Fruit fly (Drosophila melanogaster) whole organism, embryonic: ENCODE data around the gene CG33934.

Experiments
- CG10979 ChIP-seq: fragments of 200-800 bp; sonication (Bioruptor generic); optimal IDR thresholded peaks from 2 replicates; lab custom pipeline; 2018; ENCODE audit warnings: missing biosample characterization, mild to moderate bottlenecking, missing genetic modification characterization, moderate library complexity
- CG13775 ChIP-seq: fragments of 200-800 bp; sonication (Bioruptor generic); optimal IDR thresholded peaks from 3 replicates; lab custom pipeline; 2017; ENCODE audit warnings: missing biosample characterization, mild to moderate bottlenecking, missing genetic modification characterization
- CG13894 ChIP-seq: fragments of 200-800 bp; sonication (Bioruptor generic); optimal IDR thresholded peaks from 3 replicates; lab custom pipeline; 2018; ENCODE audit warnings: missing biosample characterization, mild to moderate bottlenecking, missing genetic modification characterization, moderate library complexity
- CG14860 ChIP-seq: fragments of 200-800 bp; sonication (Bioruptor generic); IDR thresholded peaks from 3 replicates; pipeline ENCODE4 v1.3.6; 2022; ENCODE audit warnings: missing biosample characterization, missing genetic modification characterization; ENCODE audit not compliant: partially characterized antibody
- CG15073 ChIP-seq: fragments of 200-800 bp; sonication (Bioruptor generic); optimal IDR thresholded peaks from 2 replicates; lab custom pipeline; 2016; ENCODE audit warnings: missing biosample characterization, missing genetic modification characterization
- CG15269 ChIP-seq: fragments of 200-800 bp; sonication (Bioruptor generic); optimal IDR thresholded peaks from 2 replicates; lab custom pipeline; 2018; ENCODE audit warnings: missing biosample characterization, mild to moderate bottlenecking, missing genetic modification characterization, moderate library complexity
- CG1647 ChIP-seq: fragments of 200-800 bp; sonication (Bioruptor generic); optimal IDR thresholded peaks from 3 replicates; lab custom pipeline; 2016; ENCODE audit warnings: missing biosample characterization, missing genetic modification characterization
- CG2199 ChIP-seq: fragments of 200-800 bp; sonication (Bioruptor generic); IDR thresholded peaks from 3 replicates; pipeline ENCODE4 v1.3.6; 2022; ENCODE audit warnings: missing biosample characterization, missing genetic modification characterization
- CG30431 ChIP-seq: fragments of 200-800 bp; sonication (Bioruptor generic); optimal IDR thresholded peaks from 2 replicates; lab custom pipeline; 2017; ENCODE audit warnings: missing biosample characterization, missing genetic modification characterization
- CG3163 ChIP-seq: fragments of 200-800 bp; sonication (Bioruptor generic); optimal IDR thresholded peaks from 3 replicates; lab custom pipeline; 2016; ENCODE audit warnings: missing biosample characterization, missing genetic modification characterization
- CG32532 ChIP-seq: fragments of 200-800 bp; sonication (Bioruptor generic); IDR thresholded peaks from 2 replicates; pipeline ENCODE4 v1.3.6; 2022; ENCODE audit warnings: missing biosample characterization, missing genetic modification characterization
- CG43689 ChIP-seq: fragments of 200-800 bp; sonication (Bioruptor generic); IDR thresholded peaks from 2 replicates; pipeline ENCODE4 v1.3.6; 2022; ENCODE audit warnings: missing biosample characterization, missing genetic modification characterization
- CG4730 ChIP-seq: fragments of 200-800 bp; sonication (Bioruptor generic); IDR thresholded peaks from 2 replicates; pipeline ENCODE4 v1.3.6; 2022; ENCODE audit warnings: missing biosample characterization, missing genetic modification characterization
- CG5180 ChIP-seq: fragments of 200-800 bp; sonication (Bioruptor generic); optimal IDR thresholded peaks from 3 replicates; lab custom pipeline; 2017; ENCODE audit warnings: missing biosample characterization, missing genetic modification characterization, mild to moderate bottlenecking, moderate library complexity, missing genetic modification reagents
- CG6683 ChIP-seq: fragments of 200-800 bp; sonication (Bioruptor generic); optimal IDR thresholded peaks from 2 replicates; lab custom pipeline; 2017; ENCODE audit warnings: missing biosample characterization, mild to moderate bottlenecking, missing genetic modification characterization, missing genetic modification reagents
- CG7357 ChIP-seq: fragments of 200-800 bp; sonication (Bioruptor generic); IDR thresholded peaks from 3 replicates; pipeline ENCODE4 v1.3.6; 2022; ENCODE audit warnings: missing biosample characterization, missing genetic modification characterization
- CG8359 ChIP-seq: fragments of 200-800 bp; sonication (Bioruptor generic); optimal IDR thresholded peaks from 2 replicates; lab custom pipeline; 2017; ENCODE audit warnings: missing biosample characterization, mild to moderate bottlenecking, missing genetic modification characterization, borderline replicate concordance
- CG8924 ChIP-seq: fragments of 200-800 bp; optimal IDR thresholded peaks from 3 replicates; lab custom pipeline; 2019; ENCODE audit warnings: missing biosample characterization, mild to moderate bottlenecking, missing genetic modification characterization, moderate library complexity
- CG9727 ChIP-seq: fragments of 200-800 bp; sonication (Bioruptor generic); optimal IDR thresholded peaks from 3 replicates; lab custom pipeline; 2017; ENCODE audit warnings: missing biosample characterization, mild to moderate bottlenecking, missing genetic modification characterization
- D ChIP-seq, 2 experiments: fragments of 200-800 bp in 1 of 2; fragments of >200 bp in 1 of 2; sonication (Bioruptor generic) in 1 of 2; optimal IDR thresholded peaks; 2 replicates in 1 of 2; 3 replicates in 1 of 2; lab custom pipeline; 2017; ENCODE audit warnings: mild to moderate bottlenecking in 1 of 2, missing biosample characterization in 1 of 2, missing genetic modification characterization in 1 of 2, missing genetic modification reagents in 1 of 2
- E2f1 ChIP-seq: fragments of 200-800 bp; sonication (Bioruptor generic); IDR thresholded peaks from 2 replicates; pipeline ENCODE4 v1.3.6; 2022; ENCODE audit warnings: missing biosample characterization, missing genetic modification characterization
- Elba2 ChIP-seq: fragments of 200-800 bp; sonication (Bioruptor generic); optimal IDR thresholded peaks from 3 replicates; lab custom pipeline; 2016; ENCODE audit warnings: missing biosample characterization, missing genetic modification characterization
- H2.0 ChIP-seq: fragments of 200-800 bp; sonication (Bioruptor generic); IDR thresholded peaks from 2 replicates; pipeline ENCODE4 v1.3.6; 2022; ENCODE audit warnings: missing biosample characterization, missing genetic modification characterization
- Hr78 ChIP-seq, 2 experiments: fragments of 200-800 bp in 1 of 2; fragments of >200 bp in 1 of 2; sonication (Bioruptor generic) in 1 of 2; optimal IDR thresholded peaks; 2 replicates each; lab custom pipeline; 2017 to 2019; ENCODE audit warnings: missing biosample characterization in 2 of 2, missing genetic modification characterization in 2 of 2, mild to moderate bottlenecking in 1 of 2, moderate library complexity in 1 of 2
- Oaz ChIP-seq: fragments of 200-800 bp; sonication (Bioruptor generic); IDR thresholded peaks from 2 replicates; pipeline ENCODE4 v1.3.6; 2022; ENCODE audit warnings: missing biosample characterization, missing genetic modification characterization
- Pdp1 ChIP-seq, 2 experiments: fragments of 200-800 bp; sonication (Bioruptor generic); optimal IDR thresholded peaks; 3 replicates each; lab custom pipeline; 2016; ENCODE audit warnings: missing biosample characterization in 2 of 2, missing genetic modification characterization in 2 of 2, mild to moderate bottlenecking in 1 of 2, moderate library complexity in 1 of 2
- cas ChIP-seq: fragments of 200-800 bp; sonication (Bioruptor generic); IDR thresholded peaks from 2 replicates; pipeline ENCODE4 v1.3.6; 2022; ENCODE audit warnings: missing biosample characterization, missing genetic modification characterization
- chn ChIP-seq: fragments of 200-800 bp; sonication (Bioruptor generic); optimal IDR thresholded peaks from 2 replicates; lab custom pipeline; 2016; ENCODE audit warnings: missing biosample characterization, missing genetic modification characterization
- crp ChIP-seq, 2 experiments: fragments of 200-800 bp; sonication (Bioruptor generic); optimal IDR thresholded peaks; 2 replicates in 1 of 2; 3 replicates in 1 of 2; lab custom pipeline; 2017; ENCODE audit warnings: missing biosample characterization in 2 of 2, missing genetic modification characterization in 2 of 2, mild to moderate bottlenecking in 1 of 2, moderate library complexity in 1 of 2
- da ChIP-seq: fragments of 200-800 bp; sonication (Bioruptor generic); optimal IDR thresholded peaks from 2 replicates; lab custom pipeline; 2016; ENCODE audit warnings: missing biosample characterization, missing genetic modification characterization
- dmrt99B ChIP-seq: fragments of 200-800 bp; sonication (Bioruptor generic); optimal IDR thresholded peaks from 2 replicates; lab custom pipeline; 2018; ENCODE audit warnings: missing biosample characterization, mild to moderate bottlenecking, missing genetic modification characterization, moderate library complexity
- ewg ChIP-seq: fragments of 200-800 bp; sonication (Bioruptor generic); optimal IDR thresholded peaks from 3 replicates; lab custom pipeline; 2017; ENCODE audit warnings: mild to moderate bottlenecking, missing biosample characterization, missing genetic modification reagents, missing genetic modification characterization
- fu2 ChIP-seq: fragments of 200-800 bp; sonication (Bioruptor generic); optimal IDR thresholded peaks from 2 replicates; lab custom pipeline; 2016; ENCODE audit warnings: missing biosample characterization, missing genetic modification characterization
- gcm2 ChIP-seq: fragments of 200-800 bp; sonication (Bioruptor generic); optimal IDR thresholded peaks from 2 replicates; lab custom pipeline; 2016; ENCODE audit warnings: missing biosample characterization, missing genetic modification characterization
- h ChIP-seq: fragments of >200 bp; optimal IDR thresholded peaks from 2 replicates; lab custom pipeline; 2017
- hbn ChIP-seq: fragments of 200-800 bp; sonication (Bioruptor generic); IDR thresholded peaks from 2 replicates; pipeline ENCODE4 v1.3.6; 2022; ENCODE audit warnings: missing biosample characterization, missing genetic modification characterization; ENCODE audit not compliant: partially characterized antibody
- ind ChIP-seq: fragments of 200-800 bp; sonication (Bioruptor generic); optimal IDR thresholded peaks from 3 replicates; lab custom pipeline; 2016; ENCODE audit warnings: missing biosample characterization, missing genetic modification characterization
- knrl ChIP-seq: fragments of 200-800 bp; sonication (Bioruptor generic); IDR thresholded peaks from 3 replicates; pipeline ENCODE4 v1.3.6; 2022; ENCODE audit warnings: missing biosample characterization, missing genetic modification characterization; ENCODE audit not compliant: partially characterized antibody
- lab ChIP-seq: fragments of 200-800 bp; sonication (Bioruptor generic); optimal IDR thresholded peaks from 3 replicates; lab custom pipeline; 2017; ENCODE audit warnings: missing biosample characterization, missing genetic modification characterization, mild to moderate bottlenecking, moderate library complexity, missing genetic modification reagents
- lov ChIP-seq, 2 experiments: fragments of 200-800 bp in 1 of 2; fragments of >200 bp in 1 of 2; sonication (Bioruptor generic) in 1 of 2; IDR thresholded peaks in 1 of 2; optimal IDR thresholded peaks in 1 of 2; 2 replicates in 1 of 2; 3 replicates in 1 of 2; pipeline versions ENCODE4 v1.3.6 to Lab custom; 2017 to 2022; ENCODE audit warnings: missing biosample characterization in 1 of 2, missing genetic modification characterization in 1 of 2
- pita ChIP-seq: fragments of 200-800 bp; sonication (Bioruptor generic); optimal IDR thresholded peaks from 2 replicates; lab custom pipeline; 2017; ENCODE audit warnings: missing biosample characterization, mild to moderate bottlenecking, missing genetic modification characterization
- schlank ChIP-seq: fragments of 200-800 bp; sonication (Bioruptor generic); optimal IDR thresholded peaks from 2 replicates; lab custom pipeline; 2018; ENCODE audit warnings: missing biosample characterization, mild to moderate bottlenecking, missing genetic modification characterization
- sob ChIP-seq: fragments of 200-800 bp; sonication (Bioruptor generic); IDR thresholded peaks from 2 replicates; pipeline ENCODE4 v1.3.6; 2022; ENCODE audit warnings: missing biosample characterization, missing genetic modification characterization
- tin ChIP-seq: fragments of 200-800 bp; sonication (Bioruptor generic); optimal IDR thresholded peaks from 3 replicates; lab custom pipeline; 2016; ENCODE audit warnings: missing biosample characterization, missing genetic modification characterization
- unpg ChIP-seq: fragments of 200-800 bp; sonication (Bioruptor generic); optimal IDR thresholded peaks from 3 replicates; lab custom pipeline; 2018; ENCODE audit warnings: missing biosample characterization, mild to moderate bottlenecking, missing genetic modification characterization, moderate library complexity
- usp ChIP-seq: fragments of >200 bp; optimal IDR thresholded peaks from 2 replicates; lab custom pipeline; 2017; ENCODE audit warnings: missing biosample characterization, missing genetic modification characterization
- vfl ChIP-seq: fragments of 200-800 bp; sonication (Bioruptor generic); optimal IDR thresholded peaks from 2 replicates; lab custom pipeline; 2016; ENCODE audit warnings: missing biosample characterization, missing genetic modification characterization
- zfh1 ChIP-seq: fragments of 200-800 bp; sonication (Bioruptor generic); IDR thresholded peaks from 3 replicates; pipeline ENCODE4 v1.3.6; 2022; ENCODE audit warnings: missing biosample characterization, missing genetic modification characterization

Gene CG33934

dm6 chr3R:20021152-20021769, 21.3 kb upstream of the CG33934 start, which contains the start of the genes PIG-L and psidin (continued):
- TF ChIP-seq cas (GFP tag; lab: Robert Waterston, UW) (0 out of 2 replicates have a peak, but pooled peaks have one; percentile 8), ind (GFP tag; lab: Kevin White, UChicago) (peak; percentile 84), zfh1 (GFP tag; lab: Robert Waterston, UW) (peak; percentile 68; the same call in 2 of the 3 replicates), CG14860 (peak; percentile 95), gcm2 (GFP tag; lab: Kevin White, UChicago) (peak; percentile 61), fu2 (GFP tag; lab: Kevin White, UChicago) (peak; percentile 84), CG13894 (no peak), CG5180 (GFP tag; lab: Kevin White, UChicago) (no peak), CG10979 (tag; lab: Kevin White, UChicago) (peak; percentile 68), usp (GFP tag; lab: Kevin White, UChicago) (no peak), Pdp1 (GFP tag; optimal IDR thresholded peaks at IDR 0.05; lab: Kevin White, UChicago) (peak; percentile 55 to 81), CG3163 (GFP tag; lab: Kevin White, UChicago) (peak; percentile 15), CG30431 (GFP tag; lab: Kevin White, UChicago) (peak; percentile 54), crp (GFP tag; optimal IDR thresholded peaks at IDR 0.05; lab: Kevin White, UChicago) (peak; percentile 80 to 95), E2f1 (GFP tag; lab: Robert Waterston, UW) (peak; percentile 66), CG43689 (no peak), CG6683 (GFP tag; lab: Kevin White, UChicago) (no peak), Oaz (GFP tag; lab: Robert Waterston, UW) (peak; percentile 51; the same call in 1 of the 2 replicates), h (lab: Kevin White, UChicago) (no peak), CG1647 (GFP tag; lab: Kevin White, UChicago) (no peak), CG4730 (GFP tag; lab: Robert Waterston, UW) (peak; percentile 44; the same call in 1 of the 2 replicates), CG8359 (no peak), vfl (peak; percentile 46), lab (GFP tag; lab: Kevin White, UChicago) (no peak), hbn (GFP tag; lab: Robert Waterston, UW) (peak; percentile 76), H2.0 (peak; percentile 59), lov (optimal IDR thresholded peaks at IDR 0.05; lab: Kevin White, UChicago) (no peak), lov (GFP tag; IDR thresholded peaks at IDR 0.05; lab: Robert Waterston, UW) (peak; percentile 41; the same call in 1 of the 3 replicates), da (GFP tag; lab: Kevin White, UChicago) (peak; percentile 50), tin (peak; percentile 73), Hr78 (GFP tag; optimal IDR thresholded peaks at IDR 0.05; lab: Kevin White, UChicago) (no peak), CG15269 (tag; lab: Kevin White, UChicago) (peak; percentile 89), dmrt99B (tag; lab: Kevin White, UChicago) (no peak), CG2199 (GFP tag; lab: Robert Waterston, UW) (0 out of 3 replicates have a peak, but pooled peaks have one; percentile 47), Elba2 (peak; percentile 88), chn (peak; percentile 84), CG9727 (GFP tag; lab: Kevin White, UChicago) (peak; percentile 82), CG13775 (GFP tag; lab: Kevin White, UChicago) (peak; percentile 91), CG7357 (GFP tag; lab: Robert Waterston, UW) (peak; percentile 61; the same call in 2 of the 3 replicates), pita (GFP tag; lab: Kevin White, UChicago) (no peak), unpg (GFP tag; lab: Kevin White, UChicago) (peak; percentile 74), D (optimal IDR thresholded peaks at IDR 0.05; lab: Kevin White, UChicago) (no peak), D (GFP tag; optimal IDR thresholded peaks at IDR 0.05; lab: Kevin White, UChicago) (peak; percentile 60), sob (GFP tag; lab: Robert Waterston, UW) (peak; percentile 72), CG32532 (GFP tag; lab: Robert Waterston, UW) (peak; percentile 70), knrl (GFP tag; lab: Robert Waterston, UW) (peak; percentile 97), schlank (tag; lab: Kevin White, UChicago) (peak; percentile 29), CG8924 (peak; percentile 85), CG15073 (GFP tag; lab: Kevin White, UChicago) (peak; percentile 32), ewg (GFP tag; lab: Kevin White, UChicago) (peak; percentile 48)
